Fruit fly (Drosophila melanogaster): ENCODE measurements around the gene GlyRS.

dm6 chr3L:15103988-15104848 lies 9.3 kb downstream of the GlyRS start:
- TF ChIP-seq CG8478 (optimal IDR thresholded peaks at IDR 0.05) (no peak), CTCF (optimal IDR thresholded peaks at IDR 0.05) (no peak)
